Fruit fly (Drosophila melanogaster): ENCODE results near the gene Top2.
A peak's percentile ranks its signal among the peaks of the same experiment; 100 is the strongest.

Top2 gene

DNA sequence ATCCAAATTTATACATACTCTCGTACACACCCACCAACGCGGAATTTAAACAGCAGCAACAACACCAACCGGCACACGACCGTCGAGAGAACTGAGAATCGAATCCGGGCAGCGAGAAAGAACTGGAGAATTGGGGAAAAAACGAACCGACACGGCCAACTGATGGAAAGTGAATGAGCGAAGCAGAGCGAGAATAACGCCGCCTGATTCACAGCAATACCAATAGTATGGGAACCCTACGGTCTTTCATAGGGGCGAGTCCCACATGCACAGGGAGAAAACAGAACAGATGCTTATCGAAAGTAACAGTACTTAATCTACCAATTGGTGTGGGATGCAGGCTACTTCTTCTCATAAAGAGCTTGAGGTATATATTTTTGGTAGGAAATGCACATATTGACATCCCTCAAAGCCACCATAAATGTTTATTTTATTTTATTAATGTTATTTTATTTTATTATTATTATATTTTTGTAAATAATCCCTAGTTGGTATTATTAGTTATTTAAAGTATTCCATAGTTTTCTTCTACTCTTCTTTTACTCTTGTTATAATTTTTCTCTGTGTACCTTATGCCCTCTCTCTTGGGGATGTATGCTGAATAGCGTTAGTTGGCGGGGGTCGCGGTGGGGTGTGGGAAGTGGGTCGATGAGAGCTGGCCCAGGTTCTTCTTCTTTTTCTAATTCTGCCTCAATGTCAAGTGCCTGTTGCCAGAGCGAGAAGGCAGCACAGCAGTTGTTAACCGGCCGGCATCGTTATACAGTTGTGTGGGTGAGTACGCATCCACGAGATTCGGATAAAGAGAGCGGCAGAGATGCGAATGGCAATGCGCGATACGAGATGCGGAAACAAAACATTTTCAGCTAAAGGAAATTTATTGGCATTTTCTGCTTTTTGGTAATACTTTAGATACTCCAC is 54.7 kb downstream of the Top2 start, which contains the start of gene CG17544 (continued):
- TF ChIP-seq CG3032 (tag; optimal IDR thresholded peaks at IDR 0.05) (peak; percentile 84), spab (GFP tag; optimal IDR thresholded peaks at IDR 0.05) (peak; percentile 77), Lpt (GFP tag; optimal IDR thresholded peaks at IDR 0.05) (peak; percentile 49), CG32006 (GFP tag; optimal IDR thresholded peaks at IDR 0.05) (peak; percentile 90), CG11294 (GFP tag; IDR thresholded peaks at IDR 0.05) (peak; percentile 49; the same call in 1 of the 2 replicates), net (GFP tag; optimal IDR thresholded peaks at IDR 0.05) (peak; percentile 54), CG11762 (GFP tag; optimal IDR thresholded peaks at IDR 0.05; ENCODE audit: insufficient read depth) (peak; percentile 64), OdsH (GFP tag; optimal IDR thresholded peaks at IDR 0.05) (peak; percentile 82), topi (GFP tag; optimal IDR thresholded peaks at IDR 0.05) (peak; percentile 22), CG8319 (GFP tag; optimal IDR thresholded peaks at IDR 0.05) (peak; percentile 25), fd85E (GFP tag; optimal IDR thresholded peaks at IDR 0.05) (peak; percentile 5), Hr38 (GFP tag; optimal IDR thresholded peaks at IDR 0.05) (no peak), vri (GFP tag; optimal IDR thresholded peaks at IDR 0.05) (peak; percentile 50), CG6792 (GFP tag; optimal IDR thresholded peaks at IDR 0.05) (peak; percentile 67), CG11902 (GFP tag; optimal IDR thresholded peaks at IDR 0.05) (peak; percentile 28), CG8119 (GFP tag; IDR thresholded peaks at IDR 0.05) (peak; percentile 64; the same call in 2 of the 3 replicates), CG6854 (GFP tag; optimal IDR thresholded peaks at IDR 0.05) (peak; percentile 56), svp (GFP tag) (peak; percentile 72), CG9139 (GFP tag; optimal IDR thresholded peaks at IDR 0.05) (peak; percentile 42), Hr4 (GFP tag; optimal IDR thresholded peaks at IDR 0.05) (peak; percentile 42), pdm3 (GFP tag; optimal IDR thresholded peaks at IDR 0.05) (peak; percentile 54), Gug (GFP tag; IDR thresholded peaks at IDR 0.05) (peak; percentile 34; the same call in 1 of the 2 replicates), lz (GFP tag; optimal IDR thresholded peaks at IDR 0.05) (peak; percentile 59), CG4318 (GFP tag; optimal IDR thresholded peaks at IDR 0.05) (peak; percentile 66), fkh (GFP tag; optimal IDR thresholded peaks at IDR 0.05) (peak; percentile 69), Eip78C (GFP tag) (peak; percentile 82), CG10631 (GFP tag; optimal IDR thresholded peaks at IDR 0.05) (peak; percentile 90), dac (GFP tag; optimal IDR thresholded peaks at IDR 0.05) (peak; percentile 2), achi (GFP tag; optimal IDR thresholded peaks at IDR 0.05) (peak; percentile 84), CG3919 (GFP tag; optimal IDR thresholded peaks at IDR 0.05) (peak; percentile 50), eg (GFP tag; IDR thresholded peaks at IDR 0.05) (peak; percentile 59), CG15336 (GFP tag; IDR thresholded peaks at IDR 0.05) (no peak; the same call in none of the 2 replicates), acj6 (GFP tag; optimal IDR thresholded peaks at IDR 0.05) (peak; percentile 82), Sox15 (GFP tag; optimal IDR thresholded peaks at IDR 0.05) (peak; percentile 66), Sox14 (GFP tag; optimal IDR thresholded peaks at IDR 0.05) (peak; percentile 40), Ets96B (tag; optimal IDR thresholded peaks at IDR 0.05) (peak; percentile 81), esn (GFP tag; optimal IDR thresholded peaks at IDR 0.05) (peak; percentile 77), Blimp-1 (GFP tag; optimal IDR thresholded peaks at IDR 0.05) (peak; percentile 77)

DNA sequence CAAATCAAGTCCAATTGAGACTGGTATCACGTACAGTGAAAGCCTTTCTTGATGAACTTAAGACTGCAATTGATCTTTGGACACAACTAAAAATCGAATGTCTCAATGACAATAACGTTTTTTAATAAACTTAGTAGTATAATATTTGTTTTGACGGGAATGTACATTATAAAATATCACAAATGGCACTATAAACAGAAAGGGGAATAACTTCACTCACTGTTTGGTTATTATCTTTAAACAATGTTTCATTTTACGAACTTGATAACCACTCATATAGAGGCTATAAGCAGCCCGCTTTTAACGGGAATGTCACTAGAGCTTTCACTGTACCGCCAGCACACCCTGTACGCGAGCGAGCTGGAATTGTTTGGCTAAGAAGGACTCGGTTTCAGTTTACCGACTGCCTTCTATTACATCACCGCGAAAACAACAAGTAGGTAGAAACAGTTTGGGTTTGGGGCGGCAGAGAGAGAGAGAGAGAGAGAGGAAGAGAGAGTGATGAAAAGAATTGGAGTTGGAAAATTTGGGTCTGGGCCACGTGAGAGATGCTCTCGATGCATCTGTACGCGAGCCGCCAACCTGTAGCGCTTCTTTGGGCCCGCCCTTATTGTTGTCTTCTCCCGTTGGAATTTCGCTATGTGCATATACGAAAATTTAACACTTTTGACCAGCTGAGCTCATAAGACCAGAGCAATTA is 55.5 kb downstream of the Top2 start:
- peak; percentile 81 for TF ChIP-seq vri (GFP tag; optimal IDR thresholded peaks at IDR 0.05)
- no peak for TF ChIP-seq CG9139 (GFP tag; optimal IDR thresholded peaks at IDR 0.05)
- TF ChIP-seq Sox102F (GFP tag; optimal IDR thresholded peaks at IDR 0.05), result peak; percentile 70
- TF ChIP-seq CG3032 (tag; optimal IDR thresholded peaks at IDR 0.05), result peak; percentile 34
- TF ChIP-seq fd85E (GFP tag; optimal IDR thresholded peaks at IDR 0.05), result no peak
- peak; percentile 9 for TF ChIP-seq fd59A (GFP tag; optimal IDR thresholded peaks at IDR 0.05)
- no peak for TF ChIP-seq CG6276 (GFP tag; optimal IDR thresholded peaks at IDR 0.05)
- TF ChIP-seq Eip78C (GFP tag), result peak; percentile 88
- TF ChIP-seq Eip93F (GFP tag; optimal IDR thresholded peaks at IDR 0.05), result no peak
- TF ChIP-seq CG10631 (GFP tag; optimal IDR thresholded peaks at IDR 0.05), result peak; percentile 63
- peak; percentile 76 for TF ChIP-seq lz (GFP tag; optimal IDR thresholded peaks at IDR 0.05)
- no peak for TF ChIP-seq ss (GFP tag; optimal IDR thresholded peaks at IDR 0.05)
- TF ChIP-seq CG7368 (GFP tag; optimal IDR thresholded peaks at IDR 0.05), result peak; percentile 8
- peak; percentile 76 for TF ChIP-seq cyc (GFP tag; optimal IDR thresholded peaks at IDR 0.05)
- peak; percentile 62 for TF ChIP-seq Eip75B (GFP tag; optimal IDR thresholded peaks at IDR 0.05)
- peak; percentile 15 for TF ChIP-seq Sox15 (GFP tag; optimal IDR thresholded peaks at IDR 0.05)
- TF ChIP-seq CG6808 (GFP tag; optimal IDR thresholded peaks at IDR 0.05), result peak; percentile 51
- peak; percentile 83 for TF ChIP-seq Met (GFP tag; optimal IDR thresholded peaks at IDR 0.05)
- TF ChIP-seq CG15336 (GFP tag; IDR thresholded peaks at IDR 0.05), result peak; percentile 29; the same call in 1 of the 2 replicates

All from whole organism, prepupa.